Fruit fly (Drosophila melanogaster) Kc167 (cell line): ENCODE results near the gene Spf30.
"Not testable (repeated sequence)": the region's sequence is repeated elsewhere in the genome, so short reads cannot be mapped to it uniquely, and the experiment has no call there.

Experiments used
- Myc ChIP-seq: fragments of >200 bp; optimal IDR thresholded peaks from 2 replicates; lab custom pipeline; 2017; ENCODE audit warnings: missing external identifiers
- Sin3A ChIP-seq: fragments of >200 bp; optimal IDR thresholded peaks from 2 replicates; lab custom pipeline; 2018; ENCODE audit warnings: missing external identifiers
- h ChIP-seq: fragments of >200 bp; optimal IDR thresholded peaks from 3 replicates; lab custom pipeline; 2018; ENCODE audit warnings: missing external identifiers
- insv ChIP-seq: fragments of >200 bp; optimal IDR thresholded peaks from 3 replicates; lab custom pipeline; 2018; ENCODE audit warnings: missing external identifiers
- psq ChIP-seq: fragments of >200 bp; optimal IDR thresholded peaks from 2 replicates; lab custom pipeline; 2017; ENCODE audit warnings: missing external identifiers
- ttk ChIP-seq: sonication (Bioruptor generic); optimal IDR thresholded peaks from 2 replicates; lab custom pipeline; 2017; ENCODE audit warnings: missing external identifiers

Gene Spf30

dm6 chr3L:23714772-23715171 is at the start of gene Spf30:
Gene Spf30 (plus strand): TSS chr3L:23715023.
- TF ChIP-seq insv (lab: Kevin White, UChicago) (no peak), Sin3A (lab: Kevin White, UChicago) (no peak), h (no peak), Myc (lab: Kevin White, UChicago) (no peak), psq (lab: Kevin White, UChicago) (no peak)

dm6 chr3L:23686170-23686569 is 28.7 kb upstream of the Spf30 start:
- TF ChIP-seq insv (lab: Kevin White, UChicago), result no peak

- TF ChIP-seq h (no peak), ttk (lab: Kevin White, UChicago) (no peak), psq (lab: Kevin White, UChicago) (no peak), insv (lab: Kevin White, UChicago) (no peak), Myc (lab: Kevin White, UChicago) (no peak)
Measured at dm6 chr3L:23689807-23690206, 25.0 kb upstream of the Spf30 start.

dm6 chr3L:23726261-23726879 is 11.5 kb downstream of the Spf30 start, which contains the start of gene CG40298:
Gene CG40298 (plus strand): TSS chr3L:23726829.
- TF ChIP-seq Sin3A (lab: Kevin White, UChicago) (no peak), psq (lab: Kevin White, UChicago) (no peak), h (no peak), Myc (lab: Kevin White, UChicago) (no peak)

dm6 chr3L:23737660-23738059 is 22.8 kb downstream of the Spf30 start, which contains the start of gene CG17698:
Gene CG17698 (plus strand): TSS chr3L:23737960.
- TF ChIP-seq ttk, Myc, psq (lab: Kevin White, UChicago): not testable (repeated sequence)

- TF ChIP-seq h, result no peak
Measured at dm6 chr3L:23738183-23738831, 23.5 kb downstream of the Spf30 start.
